Worm (Caenorhabditis elegans) whole organism, mixed stage, embryonic: ENCODE results near the gene W06H8.6.

ENCODE experiments used
- bed-3 ChIP-seq: fragments of 200-800 bp; sonication (Bioruptor generic); optimal IDR thresholded peaks from 3 replicates; lab custom pipeline; 2018; ENCODE audit warnings: mild to moderate bottlenecking, missing genetic modification characterization, moderate library complexity, missing compliant biosample characterization
- ceh-39 ChIP-seq: fragments of 150-350 bp; optimal IDR thresholded peaks from 2 replicates; lab custom pipeline; 2014; ENCODE audit warnings: missing biosample characterization, missing genetic modification characterization
- ceh-43 ChIP-seq: fragments of 200-800 bp; sonication (Bioruptor generic); optimal IDR thresholded peaks from 2 replicates; lab custom pipeline; 2018; ENCODE audit warnings: mild to moderate bottlenecking, missing genetic modification characterization, moderate library complexity, missing compliant biosample characterization
- ceh-83 ChIP-seq: fragments of 200-800 bp; sonication (Bioruptor generic); optimal IDR thresholded peaks from 2 replicates; lab custom pipeline; 2018; ENCODE audit warnings: mild to moderate bottlenecking, missing genetic modification characterization, missing compliant biosample characterization
- ces-1 ChIP-seq: fragments of 150-350 bp; optimal IDR thresholded peaks from 2 replicates; lab custom pipeline; 2014; ENCODE audit warnings: missing biosample characterization, missing genetic modification reagents, missing genetic modification characterization
- cnd-1 ChIP-seq: fragments of 200-800 bp; sonication (Bioruptor generic); optimal IDR thresholded peaks from 2 replicates; lab custom pipeline; 2018; ENCODE audit warnings: mild to moderate bottlenecking, missing genetic modification characterization, missing compliant biosample characterization
- elt-1 ChIP-seq: sonication (generic microtip); optimal IDR thresholded peaks from 2 replicates; lab custom pipeline; 2017; ENCODE audit warnings: missing genetic modification characterization, mild to moderate bottlenecking, missing compliant biosample characterization, antibody characterized with exemption, moderate library complexity, borderline replicate concordance; ENCODE audit not compliant: insufficient read depth
- flh-1 ChIP-seq: fragments of 200-800 bp; sonication (Bioruptor generic); optimal IDR thresholded peaks from 2 replicates; lab custom pipeline; 2018; ENCODE audit warnings: mild to moderate bottlenecking, missing genetic modification characterization, moderate library complexity, missing compliant biosample characterization
- ham-2 ChIP-seq: fragments of 200-800 bp; sonication (Bioruptor generic); optimal IDR thresholded peaks from 2 replicates; lab custom pipeline; 2018; ENCODE audit warnings: mild to moderate bottlenecking, missing genetic modification characterization, missing compliant biosample characterization
- hlh-1 ChIP-seq: fragments of 150-350 bp; optimal IDR thresholded peaks from 2 replicates; lab custom pipeline; 2014; ENCODE audit warnings: missing biosample characterization, missing genetic modification reagents, missing genetic modification characterization
- lin-13 ChIP-seq: fragments of 150-350 bp; optimal IDR thresholded peaks from 2 replicates; lab custom pipeline; 2014; ENCODE audit warnings: missing biosample characterization, missing genetic modification characterization
- lin-32 ChIP-seq: fragments of 200-800 bp; sonication (Bioruptor generic); optimal IDR thresholded peaks from 2 replicates; lab custom pipeline; 2018; ENCODE audit warnings: mild to moderate bottlenecking, missing genetic modification characterization, missing compliant biosample characterization
- lsy-2 ChIP-seq: fragments of 150-350 bp; optimal IDR thresholded peaks from 2 replicates; lab custom pipeline; 2014; ENCODE audit warnings: missing biosample characterization, missing genetic modification characterization
- mep-1 ChIP-seq: fragments of 150-350 bp; optimal IDR thresholded peaks from 2 replicates; lab custom pipeline; 2017; ENCODE audit warnings: missing biosample characterization, missing genetic modification reagents, missing genetic modification characterization, inconsistent platforms
- nhr-12 ChIP-seq: fragments of 150-350 bp; optimal IDR thresholded peaks from 2 replicates; lab custom pipeline; 2014; ENCODE audit warnings: missing biosample characterization, missing genetic modification characterization
- nhr-237 ChIP-seq: fragments of 150-350 bp; optimal IDR thresholded peaks from 2 replicates; lab custom pipeline; 2014; ENCODE audit warnings: missing biosample characterization, missing genetic modification characterization
- nhr-28 ChIP-seq: fragments of 150-350 bp; optimal IDR thresholded peaks from 2 replicates; lab custom pipeline; 2014; ENCODE audit warnings: missing biosample characterization, missing genetic modification characterization
- pha-4 ChIP-seq: fragments of 150-350 bp; optimal IDR thresholded peaks from 2 replicates; lab custom pipeline; 2018; ENCODE audit warnings: missing biosample characterization, missing genetic modification reagents, missing genetic modification characterization
- sem-2 ChIP-seq: fragments of 200-800 bp; sonication (Bioruptor generic); optimal IDR thresholded peaks from 2 replicates; lab custom pipeline; 2018; ENCODE audit warnings: mild to moderate bottlenecking, missing genetic modification characterization, missing compliant biosample characterization
- snpc-4 ChIP-seq: fragments of 150-350 bp; optimal IDR thresholded peaks from 2 replicates; lab custom pipeline; 2014; ENCODE audit warnings: missing biosample characterization, missing genetic modification characterization
- sptf-1 ChIP-seq: sonication (generic microtip); optimal IDR thresholded peaks from 2 replicates; lab custom pipeline; 2017; ENCODE audit warnings: mild to moderate bottlenecking, missing genetic modification characterization, moderate library complexity, missing compliant biosample characterization
- tbx-8 ChIP-seq: fragments of 200-800 bp; sonication (Bioruptor generic); optimal IDR thresholded peaks from 2 replicates; lab custom pipeline; 2018; ENCODE audit warnings: mild to moderate bottlenecking, missing genetic modification characterization, moderate library complexity, missing compliant biosample characterization
- unc-120 ChIP-seq: sonication (generic microtip); optimal IDR thresholded peaks from 2 replicates; lab custom pipeline; 2017; ENCODE audit warnings: missing genetic modification characterization, missing compliant biosample characterization; ENCODE audit not compliant: poor library complexity, severe bottlenecking
- unc-62 ChIP-seq: fragments of 150-350 bp; optimal IDR thresholded peaks from 2 replicates; lab custom pipeline; 2014; ENCODE audit warnings: missing biosample characterization, missing genetic modification reagents, missing genetic modification characterization
- zip-8 ChIP-seq: fragments of 150-350 bp; optimal IDR thresholded peaks from 2 replicates; lab custom pipeline; 2014; ENCODE audit warnings: missing biosample characterization, missing genetic modification characterization
- ztf-11 ChIP-seq: fragments of 150-350 bp; optimal IDR thresholded peaks from 2 replicates; lab custom pipeline; 2014; ENCODE audit warnings: missing biosample characterization, missing genetic modification characterization

W06H8.6 gene

DNA sequence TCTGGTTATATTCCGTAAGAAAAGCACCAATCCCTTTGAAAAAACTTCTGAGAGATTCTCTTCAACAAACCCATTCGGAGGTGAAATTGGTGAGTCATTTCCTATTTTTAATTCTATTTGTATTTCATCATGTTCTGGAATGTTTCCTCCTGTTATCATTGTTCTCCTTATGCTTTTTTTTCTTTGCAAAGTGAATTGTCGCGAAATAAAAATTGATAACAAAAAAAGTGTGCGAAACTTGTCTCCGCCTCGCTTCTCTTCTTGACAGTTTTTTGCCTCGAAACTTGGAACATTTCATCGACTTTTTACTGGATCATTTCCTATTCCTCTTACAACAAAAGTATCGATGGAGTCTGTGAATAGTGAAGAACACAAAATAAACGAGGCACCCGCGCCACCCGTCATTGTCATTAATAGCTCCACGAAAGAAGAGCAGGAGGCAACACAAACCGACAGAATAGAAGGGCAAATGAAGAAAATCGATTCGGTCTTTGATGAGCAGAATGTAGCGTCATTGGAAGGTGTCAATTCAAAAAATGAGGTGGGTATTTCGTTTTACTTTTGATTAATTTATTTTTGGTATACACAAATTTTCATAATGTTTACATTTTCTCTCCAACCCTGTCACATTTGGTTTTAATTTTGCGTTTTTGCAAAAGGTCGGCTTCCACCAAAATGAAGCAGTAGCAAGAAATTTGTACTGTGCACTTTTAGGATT, 16.7 kb downstream of the W06H8.6 start:
- TF ChIP-seq ztf-11 (no peak), lsy-2 (tag; lab: Kevin White, UChicago) (no peak), lin-13 (no peak), zip-8 (tag; lab: Kevin White, UChicago) (no peak), hlh-1 (tag; lab: Kevin White, UChicago) (no peak), mep-1 (tag; lab: Kevin White, UChicago) (no peak), lin-32 (GFP tag; lab: Kevin White, UChicago) (no peak), nhr-237 (tag; lab: Kevin White, UChicago) (no peak), ham-2 (GFP tag; lab: Kevin White, UChicago) (no peak), cnd-1 (tag; lab: Kevin White, UChicago) (no peak), tbx-8 (GFP tag; lab: Kevin White, UChicago) (no peak), snpc-4 (tag; lab: Kevin White, UChicago) (no peak), bed-3 (GFP tag; lab: Kevin White, UChicago) (no peak), sptf-1 (tag; lab: Kevin White, UChicago) (no peak)

DNA sequence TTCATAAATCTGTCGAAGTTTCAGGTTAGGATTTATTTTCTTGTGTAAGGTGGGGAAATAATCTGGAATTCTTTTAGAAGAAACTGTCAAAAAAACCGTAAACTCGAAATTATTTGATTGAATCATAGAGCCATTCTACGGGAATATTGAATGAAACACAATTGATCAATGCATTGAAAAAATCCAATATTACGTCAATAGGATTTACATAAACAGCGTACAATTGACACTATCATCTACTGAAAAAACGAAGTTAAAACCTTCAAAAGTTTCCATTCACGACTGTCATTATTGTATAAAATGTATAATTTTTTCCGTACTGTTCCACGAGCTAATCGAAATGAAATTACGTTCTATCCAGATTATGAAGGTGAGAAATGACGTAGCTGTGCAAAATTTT, 18.2 kb downstream of the W06H8.6 start, which contains the start of gene rme-1:
Gene rme-1, plus strand, starts transcription at position 301 of the 400 bp plus-strand sequence.
- TF ChIP-seq ceh-39 (tag; lab: Kevin White, UChicago) (no peak), ces-1 (GFP tag; lab: Kevin White, UChicago) (no peak), pha-4 (no peak), flh-1 (GFP tag; lab: Kevin White, UChicago) (no peak), hlh-1 (tag; lab: Kevin White, UChicago) (no peak), bed-3 (GFP tag; lab: Kevin White, UChicago) (no peak), ceh-43 (GFP tag; lab: Kevin White, UChicago) (no peak), elt-1 (no peak), lin-13 (no peak), sem-2 (no peak)
- TF ChIP-seq, all 35 proteins: peak for 0

DNA sequence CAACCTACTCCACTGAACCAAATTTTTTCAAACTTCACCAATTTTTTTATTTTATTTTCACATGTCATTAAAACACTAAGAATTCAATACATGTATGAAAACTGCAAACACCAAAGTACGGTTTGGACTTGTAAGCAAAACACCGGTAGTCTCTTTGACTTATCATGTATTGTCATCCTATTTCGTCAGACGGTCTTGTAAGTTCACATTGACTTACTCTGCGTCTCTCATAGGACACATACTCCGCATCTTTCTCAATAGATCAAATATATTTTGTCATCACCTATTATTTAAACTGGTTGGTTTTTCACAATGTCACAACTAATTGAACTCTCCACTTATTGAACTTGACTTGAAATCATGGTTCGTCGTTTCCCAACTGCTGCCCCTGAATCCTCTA, 20.3 kb downstream of the W06H8.6 start, which contains the start of gene W06H8.2:
Gene W06H8.2, plus strand, starts transcription at position 258 of the 400 bp plus-strand sequence.
- TF ChIP-seq sem-2 (no peak), bed-3 (GFP tag; lab: Kevin White, UChicago) (no peak), nhr-28 (tag; lab: Kevin White, UChicago) (no peak), mep-1 (tag; lab: Kevin White, UChicago) (no peak)

DNA sequence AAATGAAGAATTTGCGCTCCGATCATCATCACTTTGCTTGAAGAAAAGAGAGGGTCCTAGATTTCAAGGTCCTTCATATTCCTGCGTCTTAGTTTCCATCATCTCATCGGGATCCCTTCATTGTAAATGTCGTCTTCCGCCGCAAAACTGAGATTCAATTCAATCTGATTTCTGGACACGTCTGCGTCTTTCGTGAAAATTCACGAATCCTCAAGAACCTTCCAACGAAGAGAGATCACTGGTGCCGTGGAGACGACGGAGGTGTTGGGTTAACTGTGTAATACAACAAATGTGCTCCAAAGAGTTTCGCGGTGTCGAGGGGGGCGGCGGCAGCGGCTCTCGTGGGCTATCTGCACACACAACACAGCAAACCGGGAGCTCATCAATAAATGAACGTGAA, 22.8 kb downstream of the W06H8.6 start:
- TF ChIP-seq hlh-1 (tag; lab: Kevin White, UChicago), result peak; percentile 98
- TF ChIP-seq tbx-8 (GFP tag; lab: Kevin White, UChicago), result no peak
- TF ChIP-seq cnd-1 (tag; lab: Kevin White, UChicago), result no peak
- TF ChIP-seq nhr-12 (tag; lab: Kevin White, UChicago), result no peak
- TF ChIP-seq unc-62 (GFP tag; lab: Kevin White, UChicago), result peak; percentile 88
- peak; percentile 84 for TF ChIP-seq unc-120
- no peak for TF ChIP-seq lin-32 (GFP tag; lab: Kevin White, UChicago)
- no peak for TF ChIP-seq ceh-43 (GFP tag; lab: Kevin White, UChicago)
- no peak for TF ChIP-seq ceh-83 (GFP tag; lab: Kevin White, UChicago)

DNA sequence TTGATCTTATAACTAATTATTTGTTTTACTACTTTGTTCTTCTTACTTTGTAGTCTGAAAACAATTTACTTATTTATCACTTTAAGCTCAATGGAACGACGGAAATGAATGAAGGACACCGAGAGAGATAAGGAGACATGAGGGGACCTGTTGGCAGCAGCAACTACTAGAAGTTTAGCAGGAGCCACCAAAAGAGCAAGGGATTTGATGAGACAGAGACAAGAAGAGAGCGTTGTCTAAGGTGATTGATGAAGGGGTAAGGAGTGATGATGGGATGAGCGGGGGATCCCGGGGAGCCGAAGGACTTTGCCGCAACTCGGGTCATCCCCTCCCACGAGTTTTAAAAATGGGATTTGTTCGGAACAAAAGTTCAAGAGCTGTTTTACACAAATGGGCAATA, 24.2 kb downstream of the W06H8.6 start, which contains the start of gene ttn-1:
Gene ttn-1, minus strand, starts transcription at position 60 of the 400 bp plus-strand sequence.
- peak; percentile 87 for TF ChIP-seq unc-120
- no peak for TF ChIP-seq ztf-11
- no peak for TF ChIP-seq zip-8 (tag; lab: Kevin White, UChicago)
- peak; percentile 28 for TF ChIP-seq hlh-1 (tag; lab: Kevin White, UChicago)
- TF ChIP-seq nhr-28 (tag; lab: Kevin White, UChicago), result no peak
